Fruit fly (Drosophila melanogaster) whole organism, embryonic: ENCODE results near the gene svr.

Source experiments
- ATbp ChIP-seq: fragments of 200-800 bp; sonication (Bioruptor generic); optimal IDR thresholded peaks from 2 replicates; lab custom pipeline; 2017; ENCODE audit warnings: missing biosample characterization, mild to moderate bottlenecking, missing genetic modification characterization, missing genetic modification reagents
- Abd-B ChIP-seq: fragments of 200-800 bp; sonication (Bioruptor generic); optimal IDR thresholded peaks from 2 replicates; lab custom pipeline; 2018; ENCODE audit warnings: missing biosample characterization, mild to moderate bottlenecking, missing genetic modification characterization, moderate library complexity
- CG1024 ChIP-seq: fragments of 200-800 bp; sonication (Bioruptor generic); IDR thresholded peaks from 2 replicates; pipeline ENCODE4 v1.3.6; 2022; ENCODE audit warnings: missing biosample characterization, missing genetic modification characterization
- CG10431 ChIP-seq: fragments of 200-800 bp; sonication (Bioruptor generic); optimal IDR thresholded peaks from 3 replicates; lab custom pipeline; 2018; ENCODE audit warnings: missing biosample characterization, mild to moderate bottlenecking, missing genetic modification characterization
- CG14014 ChIP-seq: fragments of 200-800 bp; sonication (Bioruptor generic); IDR thresholded peaks from 2 replicates; pipeline ENCODE4 v1.3.6; 2022; ENCODE audit warnings: missing biosample characterization, missing genetic modification characterization
- CG14710 ChIP-seq: fragments of 200-800 bp; sonication (Bioruptor generic); optimal IDR thresholded peaks from 3 replicates; lab custom pipeline; 2019; ENCODE audit warnings: missing biosample characterization, mild to moderate bottlenecking, missing genetic modification characterization, moderate library complexity
- CG14860 ChIP-seq: fragments of 200-800 bp; sonication (Bioruptor generic); IDR thresholded peaks from 3 replicates; pipeline ENCODE4 v1.3.6; 2022; ENCODE audit warnings: missing biosample characterization, missing genetic modification characterization; ENCODE audit not compliant: partially characterized antibody
- CG15696 ChIP-seq: fragments of 200-800 bp; sonication (Bioruptor generic); optimal IDR thresholded peaks from 2 replicates; lab custom pipeline; 2019; ENCODE audit warnings: missing biosample characterization, mild to moderate bottlenecking, missing genetic modification characterization, moderate library complexity
- CG17328 ChIP-seq: fragments of 200-800 bp; sonication (Bioruptor generic); IDR thresholded peaks from 2 replicates; pipeline ENCODE4 v1.3.6; 2022; ENCODE audit warnings: missing biosample characterization, missing genetic modification characterization
- CG17359 ChIP-seq: fragments of 200-800 bp; sonication (Bioruptor generic); optimal IDR thresholded peaks from 3 replicates; lab custom pipeline; 2018; ENCODE audit warnings: missing biosample characterization, mild to moderate bottlenecking, missing genetic modification characterization, moderate library complexity
- CG18619 ChIP-seq: fragments of 200-800 bp; sonication (Bioruptor generic); optimal IDR thresholded peaks from 3 replicates; lab custom pipeline; 2017; ENCODE audit warnings: missing biosample characterization, mild to moderate bottlenecking, missing genetic modification characterization
- CG30020 ChIP-seq: fragments of 200-800 bp; optimal IDR thresholded peaks from 2 replicates; lab custom pipeline; 2019; ENCODE audit warnings: missing biosample characterization, mild to moderate bottlenecking, missing genetic modification characterization, moderate library complexity
- CG30403 ChIP-seq: fragments of 200-800 bp; sonication (Bioruptor generic); optimal IDR thresholded peaks from 3 replicates; lab custom pipeline; 2016; ENCODE audit warnings: missing biosample characterization, missing genetic modification characterization
- CG32767 ChIP-seq: fragments of 200-800 bp; sonication (Bioruptor generic); IDR thresholded peaks from 2 replicates; pipeline ENCODE4 v1.3.6; 2022; ENCODE audit warnings: missing biosample characterization, missing genetic modification characterization
- CG34376 ChIP-seq: fragments of 200-800 bp; sonication (Bioruptor generic); optimal IDR thresholded peaks from 2 replicates; lab custom pipeline; 2018; ENCODE audit warnings: missing biosample characterization, mild to moderate bottlenecking, missing genetic modification characterization
- CG3838 ChIP-seq: fragments of 200-800 bp; sonication (Bioruptor generic); optimal IDR thresholded peaks from 3 replicates; lab custom pipeline; 2016; ENCODE audit warnings: missing biosample characterization, missing genetic modification characterization
- CG4328 ChIP-seq: fragments of 200-800 bp; sonication (Bioruptor generic); optimal IDR thresholded peaks from 3 replicates; lab custom pipeline; 2017; ENCODE audit warnings: missing biosample characterization, missing genetic modification reagents, missing genetic modification characterization
- CG4617 ChIP-seq: fragments of 200-800 bp; sonication (Bioruptor generic); optimal IDR thresholded peaks from 3 replicates; lab custom pipeline; 2016; ENCODE audit warnings: missing biosample characterization, missing genetic modification characterization, borderline replicate concordance
- CG6765 ChIP-seq: fragments of 200-800 bp; sonication (Bioruptor generic); optimal IDR thresholded peaks from 3 replicates; lab custom pipeline; 2017; ENCODE audit warnings: missing biosample characterization, mild to moderate bottlenecking, missing genetic modification characterization
- CG9932 ChIP-seq: fragments of 200-800 bp; sonication (Bioruptor generic); IDR thresholded peaks from 2 replicates; pipeline ENCODE4 v1.3.6; 2022; ENCODE audit warnings: missing biosample characterization, missing genetic modification characterization
- CkIIα-i1 ChIP-seq: fragments of 200-800 bp; sonication (Bioruptor generic); IDR thresholded peaks from 2 replicates; pipeline ENCODE4 v1.3.6; 2022; ENCODE audit warnings: missing biosample characterization, missing genetic modification characterization
- Dp ChIP-seq: fragments of 200-800 bp; sonication (Bioruptor generic); optimal IDR thresholded peaks from 2 replicates; lab custom pipeline; 2018; ENCODE audit warnings: missing biosample characterization, mild to moderate bottlenecking, missing genetic modification characterization, moderate library complexity
- ERR ChIP-seq: fragments of 200-800 bp; sonication (Bioruptor generic); optimal IDR thresholded peaks from 2 replicates; lab custom pipeline; 2016; ENCODE audit warnings: missing biosample characterization, missing genetic modification characterization
- Eip74EF ChIP-seq, 2 experiments: fragments of 200-800 bp in 1 of 2; fragments of >200 bp in 1 of 2; sonication (Bioruptor generic) in 1 of 2; optimal IDR thresholded peaks; 2 replicates each; lab custom pipeline; 2017 to 2019; ENCODE audit warnings: missing biosample characterization in 2 of 2, missing genetic modification characterization in 2 of 2, mild to moderate bottlenecking in 1 of 2, moderate library complexity in 1 of 2
- Hr3 ChIP-seq: fragments of 200-800 bp; sonication (Bioruptor generic); optimal IDR thresholded peaks from 3 replicates; lab custom pipeline; 2016; ENCODE audit warnings: missing biosample characterization, missing genetic modification characterization
- NC2β ChIP-seq: fragments of 200-800 bp; sonication (Bioruptor generic); optimal IDR thresholded peaks from 2 replicates; lab custom pipeline; 2016; ENCODE audit warnings: missing biosample characterization, missing genetic modification characterization
- NfI ChIP-seq: fragments of 200-800 bp; sonication (Bioruptor generic); optimal IDR thresholded peaks from 3 replicates; lab custom pipeline; 2018; ENCODE audit warnings: missing biosample characterization, mild to moderate bottlenecking, missing genetic modification characterization, moderate library complexity
- Opbp ChIP-seq: fragments of 200-800 bp; sonication (Bioruptor generic); IDR thresholded peaks from 3 replicates; pipeline ENCODE4 v1.3.6; 2022; ENCODE audit warnings: missing biosample characterization, missing genetic modification characterization; ENCODE audit not compliant: partially characterized antibody
- Xrp1 ChIP-seq: fragments of 200-800 bp; sonication (Bioruptor generic); IDR thresholded peaks from 2 replicates; pipeline ENCODE4 v1.3.6; 2022; ENCODE audit warnings: missing biosample characterization, missing genetic modification characterization
- YL-1 ChIP-seq: fragments of 200-800 bp; sonication (Bioruptor generic); optimal IDR thresholded peaks from 3 replicates; lab custom pipeline; 2017; ENCODE audit warnings: missing biosample characterization, mild to moderate bottlenecking, missing genetic modification characterization
- ac ChIP-seq: fragments of 200-800 bp; sonication (Bioruptor generic); optimal IDR thresholded peaks from 3 replicates; lab custom pipeline; 2017; ENCODE audit warnings: missing biosample characterization, mild to moderate bottlenecking, missing genetic modification characterization
- bsh ChIP-seq, 2 experiments: fragments of 200-800 bp; sonication (Bioruptor generic); optimal IDR thresholded peaks; 2 replicates each; lab custom pipeline; 2017 to 2018; ENCODE audit warnings: mild to moderate bottlenecking in 2 of 2, missing biosample characterization in 2 of 2, missing genetic modification characterization in 2 of 2, moderate library complexity in 1 of 2
- dm ChIP-seq: fragments of 200-800 bp; sonication (Bioruptor generic); optimal IDR thresholded peaks from 3 replicates; lab custom pipeline; 2016; ENCODE audit warnings: missing biosample characterization, missing genetic modification characterization
- dmrt11E ChIP-seq: fragments of 200-800 bp; sonication (Bioruptor generic); optimal IDR thresholded peaks from 3 replicates; lab custom pipeline; 2018; ENCODE audit warnings: missing biosample characterization, mild to moderate bottlenecking, missing genetic modification characterization, moderate library complexity
- dmrt99B ChIP-seq: fragments of 200-800 bp; sonication (Bioruptor generic); optimal IDR thresholded peaks from 2 replicates; lab custom pipeline; 2018; ENCODE audit warnings: missing biosample characterization, mild to moderate bottlenecking, missing genetic modification characterization, moderate library complexity
- en ChIP-seq: fragments of 200-800 bp; sonication (Bioruptor generic); optimal IDR thresholded peaks from 2 replicates; lab custom pipeline; 2016; ENCODE audit warnings: missing biosample characterization, missing genetic modification characterization
- fd102C ChIP-seq: fragments of 200-800 bp; sonication (Bioruptor generic); optimal IDR thresholded peaks from 2 replicates; lab custom pipeline; 2018; ENCODE audit warnings: missing biosample characterization, mild to moderate bottlenecking, missing genetic modification characterization, moderate library complexity
- gsb-n ChIP-seq: fragments of 200-800 bp; sonication (Bioruptor generic); optimal IDR thresholded peaks from 3 replicates; lab custom pipeline; 2018; ENCODE audit warnings: missing biosample characterization, mild to moderate bottlenecking, missing genetic modification characterization
- inv ChIP-seq: fragments of 200-800 bp; sonication (Bioruptor generic); IDR thresholded peaks from 2 replicates; pipeline ENCODE4 v1.3.6; 2022; ENCODE audit warnings: missing biosample characterization, missing genetic modification characterization; ENCODE audit not compliant: partially characterized antibody
- mam ChIP-seq: fragments of 200-800 bp; sonication (Bioruptor generic); optimal IDR thresholded peaks from 3 replicates; lab custom pipeline; 2016; ENCODE audit warnings: missing biosample characterization, missing genetic modification characterization
- onecut ChIP-seq: fragments of 200-800 bp; sonication (Bioruptor generic); IDR thresholded peaks from 2 replicates; pipeline ENCODE4 v1.3.6; 2022; ENCODE audit warnings: missing biosample characterization, missing genetic modification characterization
- otp ChIP-seq: fragments of 200-800 bp; sonication (Bioruptor generic); IDR thresholded peaks from 3 replicates; pipeline ENCODE4, ENCODE4 v1.3.6; 2022; ENCODE audit warnings: missing biosample characterization, missing genetic modification characterization
- pb ChIP-seq: fragments of 200-800 bp; sonication (Bioruptor generic); optimal IDR thresholded peaks from 3 replicates; lab custom pipeline; 2016; ENCODE audit warnings: missing biosample characterization, missing genetic modification characterization
- pho ChIP-seq: fragments of 200-800 bp; sonication (Bioruptor generic); optimal IDR thresholded peaks from 2 replicates; lab custom pipeline; 2016; ENCODE audit warnings: missing biosample characterization, missing genetic modification characterization
- pros ChIP-seq: fragments of 200-800 bp; sonication (Bioruptor generic); optimal IDR thresholded peaks from 3 replicates; lab custom pipeline; 2019; ENCODE audit warnings: missing biosample characterization, mild to moderate bottlenecking, missing genetic modification characterization, moderate library complexity
- psq ChIP-seq: fragments of 200-800 bp; sonication (Bioruptor generic); optimal IDR thresholded peaks from 2 replicates; lab custom pipeline; 2017; ENCODE audit warnings: missing biosample characterization, missing genetic modification characterization
- scrt ChIP-seq: fragments of 200-800 bp; sonication (Bioruptor generic); optimal IDR thresholded peaks from 2 replicates; lab custom pipeline; 2018; ENCODE audit warnings: missing biosample characterization, mild to moderate bottlenecking, missing genetic modification characterization, moderate library complexity
- sens ChIP-seq: fragments of 200-800 bp; sonication (Bioruptor generic); peaks from one replicate; lab custom pipeline; 2016; ENCODE audit warnings: missing biosample characterization, missing genetic modification characterization
- wor ChIP-seq: fragments of 200-800 bp; sonication (Bioruptor generic); IDR thresholded peaks from 2 replicates; pipeline ENCODE4 v1.3.6; 2022; ENCODE audit warnings: missing biosample characterization, missing genetic modification characterization
- zf30C ChIP-seq: fragments of 200-800 bp; sonication (Bioruptor generic); optimal IDR thresholded peaks from 3 replicates; lab custom pipeline; 2018; ENCODE audit warnings: missing biosample characterization, mild to moderate bottlenecking, missing genetic modification characterization
- zfh1 ChIP-seq: fragments of 200-800 bp; sonication (Bioruptor generic); IDR thresholded peaks from 3 replicates; pipeline ENCODE4 v1.3.6; 2022; ENCODE audit warnings: missing biosample characterization, missing genetic modification characterization

svr gene

DNA sequence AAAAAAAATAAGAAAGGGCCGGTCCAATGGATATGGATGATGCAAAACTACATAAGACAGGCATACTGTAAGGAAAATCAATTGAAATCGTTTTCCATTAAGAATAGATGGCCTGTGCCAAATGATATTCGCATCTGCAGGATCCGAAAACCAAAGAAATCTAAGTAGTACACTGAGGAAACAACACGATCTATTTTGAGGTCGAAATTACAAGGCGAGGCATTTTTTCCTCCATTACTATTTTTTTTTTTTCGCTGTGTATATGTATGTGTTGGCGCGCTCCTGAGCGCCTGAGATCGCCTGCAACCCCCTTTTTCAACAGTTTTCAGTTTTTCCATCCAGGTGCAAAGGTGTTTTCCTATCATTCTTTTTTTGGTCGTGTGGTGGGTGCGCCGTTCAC lies 32.3 kb upstream of the svr start (continued):
- no peak for TF ChIP-seq ATbp (GFP tag; lab: Kevin White, UChicago)
- TF ChIP-seq CG14860: no peak
- 0 out of 3 replicates have a peak, but pooled peaks have one; percentile 26 for TF ChIP-seq zfh1 (GFP tag; lab: Robert Waterston, UW)
- peak; percentile 15 for TF ChIP-seq gsb-n
- TF ChIP-seq dm (GFP tag; lab: Kevin White, UChicago): no peak
- no peak for TF ChIP-seq pho
- TF ChIP-seq CG4617 (GFP tag; lab: Kevin White, UChicago): no peak
- no peak for TF ChIP-seq pb (GFP tag; lab: Kevin White, UChicago)
- no peak for TF ChIP-seq CG34376 (GFP tag; lab: Kevin White, UChicago)
- TF ChIP-seq CG15696 (tag; lab: Kevin White, UChicago): peak; percentile 15
- no peak for TF ChIP-seq CG32767 (GFP tag; lab: Robert Waterston, UW)
- TF ChIP-seq psq (GFP tag; lab: Kevin White, UChicago): no peak
- TF ChIP-seq onecut (GFP tag; lab: Robert Waterston, UW): no peak
- TF ChIP-seq CG14014 (GFP tag; lab: Robert Waterston, UW): no peak
- peak; percentile 75 for TF ChIP-seq sens (GFP tag; lab: Kevin White, UChicago)
- no peak for TF ChIP-seq CG1024 (GFP tag; lab: Robert Waterston, UW)
- no peak for TF ChIP-seq Opbp
- TF ChIP-seq CkIIα-i1: no peak
- TF ChIP-seq otp (GFP tag; lab: Robert Waterston, UW): 0 out of 3 replicates have a peak, but pooled peaks have one; percentile 11
- no peak for TF ChIP-seq CG17328 (GFP tag; lab: Robert Waterston, UW)
- TF ChIP-seq CG14710: peak; percentile 11
- no peak for TF ChIP-seq dmrt99B (tag; lab: Kevin White, UChicago)
- TF ChIP-seq Xrp1 (GFP tag; lab: Robert Waterston, UW): 0 out of 2 replicates have a peak, but pooled peaks have one; percentile 16
- TF ChIP-seq dmrt11E (tag; lab: Kevin White, UChicago): peak; percentile 22
- TF ChIP-seq en: no peak
- TF ChIP-seq mam: no peak
- no peak for TF ChIP-seq Eip74EF (GFP tag; optimal IDR thresholded peaks at IDR 0.05; lab: Kevin White, UChicago)
- no peak for TF ChIP-seq CG10431
- TF ChIP-seq CG17359 (tag; lab: Kevin White, UChicago): no peak
- no peak for TF ChIP-seq ERR (GFP tag; lab: Kevin White, UChicago)
- no peak for TF ChIP-seq Abd-B
- no peak for TF ChIP-seq wor (GFP tag; lab: Robert Waterston, UW)
- TF ChIP-seq CG30020 (tag; lab: Kevin White, UChicago): no peak
- TF ChIP-seq CG4328 (GFP tag; lab: Kevin White, UChicago): no peak
- no peak for TF ChIP-seq fd102C (GFP tag; lab: Kevin White, UChicago)
- no peak for TF ChIP-seq Dp (GFP tag; lab: Kevin White, UChicago)
- no peak for TF ChIP-seq NfI (GFP tag; lab: Kevin White, UChicago)
- TF ChIP-seq bsh (GFP tag; optimal IDR thresholded peaks at IDR 0.05; lab: Kevin White, UChicago): no peak
- TF ChIP-seq CG30403 (GFP tag; lab: Kevin White, UChicago): no peak
- no peak for TF ChIP-seq YL-1 (GFP tag; lab: Kevin White, UChicago)
- no peak for TF ChIP-seq CG3838 (GFP tag; lab: Kevin White, UChicago)
- TF ChIP-seq CG9932 (GFP tag; lab: Robert Waterston, UW): no peak
- no peak for TF ChIP-seq CG6765
- no peak for TF ChIP-seq Hr3 (GFP tag; lab: Kevin White, UChicago)
- TF ChIP-seq NC2β (GFP tag; lab: Kevin White, UChicago): no peak
- no peak for TF ChIP-seq inv (GFP tag; lab: Robert Waterston, UW)
- TF ChIP-seq CG18619 (GFP tag; lab: Kevin White, UChicago): no peak
- TF ChIP-seq zf30C: peak; percentile 92
- TF ChIP-seq pros (GFP tag; lab: Kevin White, UChicago): peak; percentile 88
- TF ChIP-seq ac: no peak
- TF ChIP-seq scrt: no peak
